Worm (Caenorhabditis elegans) whole organism, L4 larva: Measurements from ENCODE around the gene nhr-20.

Experiments
- F10B5.3 ChIP-seq: sonication (generic microtip); optimal IDR thresholded peaks from 2 replicates; lab custom pipeline; 2016; ENCODE audit warnings: mild to moderate bottlenecking, missing genetic modification characterization, missing compliant biosample characterization
- F26F4.8 ChIP-seq: fragments of 200-800 bp; sonication (Bioruptor generic); conservative IDR thresholded peaks from 2 replicates; pipeline ENCODE4 v1.3.6; 2022; ENCODE audit warnings: missing genetic modification characterization, missing compliant biosample characterization
- F37D6.2 ChIP-seq: sonication (generic microtip); optimal IDR thresholded peaks from 2 replicates; lab custom pipeline; 2016; ENCODE audit warnings: mild to moderate bottlenecking, missing genetic modification characterization, missing compliant biosample characterization
- F44E2.7 ChIP-seq: fragments of 200-800 bp; sonication (Bioruptor generic); IDR thresholded peaks from 2 replicates; pipeline ENCODE4 v2.1.2; 2022; ENCODE audit warnings: missing genetic modification characterization, missing compliant biosample characterization
- T20F7.1 ChIP-seq: fragments of 200-800 bp; sonication (Bioruptor generic); optimal IDR thresholded peaks from 2 replicates; lab custom pipeline; 2018; ENCODE audit warnings: mild to moderate bottlenecking, missing genetic modification characterization, missing compliant biosample characterization
- T26A8.4 ChIP-seq: fragments of 200-800 bp; sonication (Bioruptor generic); IDR thresholded peaks from 2 replicates; pipeline ENCODE4 v1.3.6; 2022; ENCODE audit warnings: missing genetic modification characterization, missing compliant biosample characterization
- Y48G9A.11 ChIP-seq: fragments of 200-800 bp; sonication (Bioruptor generic); IDR thresholded peaks from 2 replicates; pipeline ENCODE4 v1.3.6; 2022; ENCODE audit warnings: missing genetic modification reagents, missing genetic modification characterization, missing compliant biosample characterization
- Y75B8A.6 ChIP-seq: fragments of 200-800 bp; sonication (Bioruptor generic); IDR thresholded peaks from 2 replicates; pipeline ENCODE4 v1.3.6; 2022; ENCODE audit warnings: missing genetic modification reagents, missing genetic modification characterization, missing compliant biosample characterization
- ama-1 ChIP-seq: fragments of 150-350 bp; optimal IDR thresholded peaks from 2 replicates; lab custom pipeline; 2014; ENCODE audit warnings: inconsistent platforms, mixed read lengths
- ceh-28 ChIP-seq: fragments of 150-350 bp; optimal IDR thresholded peaks from 2 replicates; lab custom pipeline; 2014; ENCODE audit warnings: missing biosample characterization, missing genetic modification reagents, missing genetic modification characterization
- ceh-44 ChIP-seq: fragments of 200-800 bp; sonication (Bioruptor generic); IDR thresholded peaks from 2 replicates; pipeline ENCODE4 v1.3.6; 2022; ENCODE audit warnings: missing genetic modification reagents, missing genetic modification characterization, missing compliant biosample characterization
- ceh-82 ChIP-seq: sonication (generic microtip); optimal IDR thresholded peaks from 2 replicates; lab custom pipeline; 2017; ENCODE audit warnings: missing biosample characterization, missing genetic modification characterization
- cey-2 ChIP-seq: sonication (generic microtip); optimal IDR thresholded peaks from 3 replicates; lab custom pipeline; 2017; ENCODE audit warnings: missing genetic modification characterization, mild to moderate bottlenecking, missing compliant biosample characterization, antibody characterized with exemption, borderline replicate concordance; ENCODE audit not compliant: insufficient read depth
- ctbp-1 ChIP-seq: fragments of 200-800 bp; sonication (Bioruptor generic); IDR thresholded peaks from 2 replicates; pipeline ENCODE4 v1.3.6; 2022; ENCODE audit warnings: missing genetic modification reagents, missing genetic modification characterization, missing compliant biosample characterization
- daf-12 ChIP-seq: fragments of 150-350 bp; optimal IDR thresholded peaks from 2 replicates; lab custom pipeline; 2014; ENCODE audit warnings: missing biosample characterization, missing genetic modification reagents, missing genetic modification characterization
- daf-16 ChIP-seq, 3 experiments: sonication (generic microtip); optimal IDR thresholded peaks; 2 replicates each; lab custom pipeline; 2016 to 2017; ENCODE audit warnings: missing genetic modification characterization in 3 of 3, missing genetic modification reagents in 3 of 3, mild to moderate bottlenecking in 2 of 3, missing compliant biosample characterization in 2 of 3, missing biosample characterization in 1 of 3, moderate library complexity in 1 of 3
- daf-8 ChIP-seq: fragments of 200-800 bp; sonication (Bioruptor generic); IDR thresholded peaks from 2 replicates; pipeline ENCODE4 v1.3.6; 2022; ENCODE audit warnings: missing genetic modification characterization, missing compliant biosample characterization
- dmd-6 ChIP-seq: fragments of 200-800 bp; sonication (Bioruptor generic); IDR thresholded peaks from 2 replicates; pipeline ENCODE4 v1.3.6; 2022; ENCODE audit warnings: missing genetic modification reagents, missing genetic modification characterization, missing compliant biosample characterization
- dmd-8 ChIP-seq: fragments of 200-800 bp; sonication (Bioruptor generic); IDR thresholded peaks from 2 replicates; pipeline ENCODE4 v1.3.6; 2022; ENCODE audit warnings: missing genetic modification characterization, missing compliant biosample characterization
- dve-1 ChIP-seq: sonication (generic microtip); optimal IDR thresholded peaks from 2 replicates; lab custom pipeline; 2017; ENCODE audit warnings: antibody characterized with exemption, mild to moderate bottlenecking, missing genetic modification characterization, missing compliant biosample characterization; ENCODE audit not compliant: insufficient read depth
- egl-43 ChIP-seq: fragments of 200-800 bp; sonication (Bioruptor generic); IDR thresholded peaks from 2 replicates; pipeline ENCODE4 v1.3.6; 2022; ENCODE audit warnings: missing genetic modification reagents, missing genetic modification characterization, missing compliant biosample characterization
- fkh-10 ChIP-seq: fragments of 150-350 bp; optimal IDR thresholded peaks from 2 replicates; lab custom pipeline; 2014; ENCODE audit warnings: missing biosample characterization, missing genetic modification reagents, missing genetic modification characterization
- fos-1 ChIP-seq: fragments of 150-350 bp; optimal IDR thresholded peaks from 2 replicates; lab custom pipeline; 2014; ENCODE audit warnings: missing biosample characterization, missing genetic modification characterization
- gei-8 ChIP-seq: fragments of 200-800 bp; sonication (Bioruptor generic); optimal IDR thresholded peaks from 2 replicates; lab custom pipeline; 2018; ENCODE audit warnings: mild to moderate bottlenecking, missing genetic modification characterization, missing compliant biosample characterization
- hlh-30 ChIP-seq: sonication (generic microtip); optimal IDR thresholded peaks from 2 replicates; lab custom pipeline; 2017; ENCODE audit warnings: antibody characterized with exemption, mild to moderate bottlenecking, missing genetic modification characterization, missing compliant biosample characterization; ENCODE audit not compliant: insufficient read depth
- hmg-1.1 ChIP-seq: fragments of 200-800 bp; sonication (Bioruptor generic); IDR thresholded peaks from 2 replicates; pipeline ENCODE4 v1.3.6; 2022; ENCODE audit warnings: missing genetic modification reagents, missing genetic modification characterization, missing compliant biosample characterization
- jun-1 ChIP-seq: fragments of 150-350 bp; optimal IDR thresholded peaks from 2 replicates; lab custom pipeline; 2014; ENCODE audit warnings: missing biosample characterization, missing genetic modification reagents, missing genetic modification characterization
- lin-13 ChIP-seq: fragments of 150-350 bp; optimal IDR thresholded peaks from 2 replicates; lab custom pipeline; 2014; ENCODE audit warnings: missing biosample characterization, missing genetic modification reagents, missing genetic modification characterization
- lin-29 ChIP-seq: fragments of 200-800 bp; sonication (Bioruptor generic); IDR thresholded peaks from 2 replicates; pipeline ENCODE4 v1.3.6; 2022; ENCODE audit warnings: missing genetic modification reagents, missing genetic modification characterization, missing compliant biosample characterization
- lin-38 ChIP-seq: fragments of 200-800 bp; sonication (Bioruptor generic); IDR thresholded peaks from 2 replicates; pipeline ENCODE4 v1.3.6; 2022; ENCODE audit warnings: missing genetic modification reagents, missing genetic modification characterization, missing compliant biosample characterization
- lin-39 ChIP-seq: fragments of 150-350 bp; optimal IDR thresholded peaks from 2 replicates; lab custom pipeline; 2014; ENCODE audit warnings: missing biosample characterization, missing genetic modification reagents, missing genetic modification characterization
- mdl-1 ChIP-seq, 2 experiments: fragments of 150-350 bp in 1 of 2; sonication (generic microtip) in 1 of 2; optimal IDR thresholded peaks; 2 replicates each; lab custom pipeline; 2014 to 2017; ENCODE audit warnings: missing biosample characterization in 2 of 2, missing genetic modification characterization in 2 of 2
- mep-1 ChIP-seq: fragments of 150-350 bp; sonication (generic microtip); optimal IDR thresholded peaks from 3 replicates; lab custom pipeline; 2014; ENCODE audit warnings: missing biosample characterization, missing genetic modification characterization
- mxl-2 ChIP-seq: fragments of 200-800 bp; sonication (Bioruptor generic); conservative IDR thresholded peaks from 2 replicates; pipeline ENCODE4 v1.3.6; 2022; ENCODE audit warnings: missing genetic modification reagents, missing genetic modification characterization, missing compliant biosample characterization
- nhr-41 ChIP-seq: fragments of 200-800 bp; sonication (Bioruptor generic); IDR thresholded peaks from 2 replicates; pipeline ENCODE4 v1.3.6; 2022; ENCODE audit warnings: missing genetic modification reagents, missing genetic modification characterization, missing compliant biosample characterization
- nhr-42 ChIP-seq: fragments of 200-800 bp; sonication (Bioruptor generic); IDR thresholded peaks from 2 replicates; pipeline ENCODE4 v1.3.6; 2022; ENCODE audit warnings: missing genetic modification characterization, missing compliant biosample characterization
- nhr-6 ChIP-seq: fragments of 150-350 bp; optimal IDR thresholded peaks from 2 replicates; lab custom pipeline; 2014; ENCODE audit warnings: missing biosample characterization, missing genetic modification characterization
- nhr-77 ChIP-seq: fragments of 150-350 bp; optimal IDR thresholded peaks from 2 replicates; lab custom pipeline; 2014; ENCODE audit warnings: missing biosample characterization, missing genetic modification characterization
- pha-4 ChIP-seq, 2 experiments: fragments of 150-350 bp in 1 of 2; fragments of 200-800 bp in 1 of 2; sonication (Bioruptor generic) in 1 of 2; IDR thresholded peaks in 1 of 2; optimal IDR thresholded peaks in 1 of 2; 2 replicates each; pipeline versions ENCODE4 v1.3.6 to Lab custom; 2014 to 2022; ENCODE audit warnings: missing genetic modification characterization in 2 of 2, missing genetic modification reagents in 2 of 2, missing biosample characterization in 1 of 2, missing compliant biosample characterization in 1 of 2
- sdz-12 ChIP-seq: fragments of 200-800 bp; sonication (Bioruptor generic); optimal IDR thresholded peaks from 2 replicates; lab custom pipeline; 2018; ENCODE audit warnings: mild to moderate bottlenecking, missing genetic modification characterization, missing compliant biosample characterization
- set-16 ChIP-seq: fragments of 200-800 bp; sonication (Bioruptor generic); IDR thresholded peaks from 2 replicates; pipeline ENCODE4 v1.3.6; 2022; ENCODE audit warnings: missing genetic modification reagents, missing genetic modification characterization, missing compliant biosample characterization
- skn-1 ChIP-seq: fragments of 150-350 bp; optimal IDR thresholded peaks from 2 replicates; lab custom pipeline; 2014; ENCODE audit warnings: missing biosample characterization, missing genetic modification characterization
- snpc-1.2 ChIP-seq: fragments of 200-800 bp; sonication (Bioruptor generic); IDR thresholded peaks from 2 replicates; pipeline ENCODE4 v1.3.6; 2022; ENCODE audit warnings: missing genetic modification reagents, missing genetic modification characterization, missing compliant biosample characterization
- snpc-4 ChIP-seq: fragments of 150-350 bp; optimal IDR thresholded peaks from 2 replicates; lab custom pipeline; 2014; ENCODE audit warnings: missing biosample characterization, missing genetic modification characterization
- spr-3 ChIP-seq: fragments of 200-800 bp; sonication (Bioruptor generic); optimal IDR thresholded peaks from 2 replicates; lab custom pipeline; 2018; ENCODE audit warnings: mild to moderate bottlenecking, missing genetic modification characterization, missing compliant biosample characterization
- tag-97 ChIP-seq: fragments of 200-800 bp; sonication (Bioruptor generic); IDR thresholded peaks from 2 replicates; pipeline ENCODE4 v1.3.6; 2022; ENCODE audit warnings: missing genetic modification characterization, missing compliant biosample characterization
- unc-130 ChIP-seq: sonication (generic microtip); optimal IDR thresholded peaks from 2 replicates; lab custom pipeline; 2016; ENCODE audit warnings: missing genetic modification reagents, missing genetic modification characterization, missing compliant biosample characterization
- ztf-7 ChIP-seq: fragments of 150-350 bp; optimal IDR thresholded peaks from 2 replicates; lab custom pipeline; 2014; ENCODE audit warnings: missing biosample characterization, missing genetic modification characterization

The nhr-20 gene

ce11 chrIII:4193659-4194103 is 39.3 kb downstream of the nhr-20 start, which contains the start of gene xbp-1 (continued):
- TF ChIP-seq pha-4 (GFP tag; IDR thresholded peaks at IDR 0.05; lab: Robert Waterston, UW): peak; percentile 77
- TF ChIP-seq pha-4 (tag; optimal IDR thresholded peaks at IDR 0.05; lab: Kevin White, UChicago): no peak
- peak; percentile 94 for TF ChIP-seq lin-13 (GFP tag; lab: Kevin White, UChicago)
- peak; percentile 39 for TF ChIP-seq set-16 (GFP tag; lab: Robert Waterston, UW)
- peak; percentile 91 for TF ChIP-seq ama-1 (lab: Kevin White, UChicago)
- peak; percentile 64 for TF ChIP-seq F37D6.2 (tag; lab: Kevin White, UChicago)
- TF ChIP-seq skn-1: no peak
- no peak for TF ChIP-seq Y48G9A.11 (GFP tag; lab: Robert Waterston, UW)
- peak; percentile 98 for TF ChIP-seq dmd-6 (GFP tag; lab: Robert Waterston, UW)
- peak; percentile 89 for TF ChIP-seq nhr-6
- TF ChIP-seq cey-2 (tag; lab: Kevin White, UChicago): no peak
- peak; percentile 65 for TF ChIP-seq egl-43
- TF ChIP-seq gei-8 (GFP tag; lab: Kevin White, UChicago): no peak
- TF ChIP-seq ztf-7: peak; percentile 74
- TF ChIP-seq ctbp-1: peak; percentile 75; the same call in 1 of the 2 replicates

- TF ChIP-seq F44E2.7 (GFP tag; lab: Robert Waterston, UW): no peak
- no peak for TF ChIP-seq F10B5.3 (tag; lab: Kevin White, UChicago)
- TF ChIP-seq snpc-4 (tag; lab: Kevin White, UChicago): no peak
- no peak for TF ChIP-seq ceh-82 (tag; lab: Kevin White, UChicago)
- no peak for TF ChIP-seq hlh-30
- no peak for TF ChIP-seq Y75B8A.6 (GFP tag; lab: Robert Waterston, UW)
- no peak for TF ChIP-seq lin-39
- TF ChIP-seq F26F4.8 (GFP tag; lab: Robert Waterston, UW): no peak
- no peak for TF ChIP-seq fos-1 (tag; lab: Kevin White, UChicago)
- TF ChIP-seq fkh-10 (GFP tag; lab: Kevin White, UChicago): no peak
- no peak for TF ChIP-seq F37D6.2 (tag; lab: Kevin White, UChicago)
- TF ChIP-seq nhr-41 (GFP tag; lab: Robert Waterston, UW): no peak
- peak; percentile 60 for TF ChIP-seq dve-1 (tag; lab: Kevin White, UChicago)
- TF ChIP-seq ceh-44 (GFP tag; lab: Robert Waterston, UW): no peak
- TF ChIP-seq unc-130: no peak
- no peak for TF ChIP-seq nhr-42 (GFP tag; lab: Robert Waterston, UW)
- TF ChIP-seq snpc-1.2 (GFP tag; lab: Robert Waterston, UW): no peak
- no peak for TF ChIP-seq lin-29
- TF ChIP-seq daf-12 (tag; lab: Kevin White, UChicago): no peak
- no peak for TF ChIP-seq ceh-28 (tag; lab: Kevin White, UChicago)
- TF ChIP-seq daf-16 (GFP tag; optimal IDR thresholded peaks at IDR 0.05; lab: Kevin White, UChicago): no peak
- TF ChIP-seq daf-16 (tag; optimal IDR thresholded peaks at IDR 0.05; lab: Kevin White, UChicago): peak; percentile 17
- TF ChIP-seq hmg-1.1 (GFP tag; lab: Robert Waterston, UW): no peak
- TF ChIP-seq jun-1 (tag; lab: Kevin White, UChicago): no peak
- TF ChIP-seq daf-8: no peak
- TF ChIP-seq nhr-77 (tag; lab: Kevin White, UChicago): no peak
- no peak for TF ChIP-seq tag-97 (GFP tag; lab: Robert Waterston, UW)
- TF ChIP-seq spr-3 (GFP tag; lab: Kevin White, UChicago): no peak
- peak; percentile 49 for TF ChIP-seq mep-1
- TF ChIP-seq mxl-2: no peak
- TF ChIP-seq T20F7.1 (GFP tag; lab: Kevin White, UChicago): peak; percentile 3
- no peak for TF ChIP-seq lin-38 (GFP tag; lab: Robert Waterston, UW)
- TF ChIP-seq dmd-8 (GFP tag; lab: Robert Waterston, UW): no peak
- TF ChIP-seq T26A8.4 (GFP tag; lab: Robert Waterston, UW): no peak
- no peak for TF ChIP-seq ztf-7
- peak; percentile 79 for TF ChIP-seq nhr-6
- TF ChIP-seq skn-1: no peak
- TF ChIP-seq mdl-1 (tag; optimal IDR thresholded peaks at IDR 0.05; lab: Kevin White, UChicago): peak in 1 of 2 experiments; percentile 2
- TF ChIP-seq sdz-12: no peak
These were observed 41.9 kb downstream of the nhr-20 start, which contains the start of gene dnj-16 for ce11 chrIII:4191091-4191638. dnj-16 (plus strand) TSS chrIII:4191141.
